Fruit fly (Drosophila melanogaster) whole organism, pupa: ENCODE measurements around the gene MED1.

Experiments used
- CG10348 ChIP-seq: fragments of 200-800 bp; sonication (Bioruptor generic); IDR thresholded peaks from 2 replicates; pipeline ENCODE4 v1.3.6; 2022; ENCODE audit warnings: missing biosample characterization, missing genetic modification characterization
- CG12605 ChIP-seq: fragments of 200-800 bp; sonication (Bioruptor generic); IDR thresholded peaks from 2 replicates; pipeline ENCODE4 v1.3.6; 2022; ENCODE audit warnings: missing biosample characterization, missing genetic modification characterization
- CG13204 ChIP-seq: fragments of 200-800 bp; sonication (Bioruptor generic); optimal IDR thresholded peaks from 2 replicates; lab custom pipeline; 2018; ENCODE audit warnings: missing biosample characterization, mild to moderate bottlenecking, missing genetic modification characterization, moderate library complexity
- CG14655 ChIP-seq: fragments of 200-800 bp; sonication (Bioruptor generic); optimal IDR thresholded peaks from 3 replicates; lab custom pipeline; 2017; ENCODE audit warnings: mild to moderate bottlenecking, missing biosample characterization, missing genetic modification reagents, missing genetic modification characterization
- CG15710 ChIP-seq: fragments of 200-800 bp; sonication (Bioruptor generic); optimal IDR thresholded peaks from 2 replicates; lab custom pipeline; 2018; ENCODE audit warnings: missing biosample characterization, mild to moderate bottlenecking, missing genetic modification characterization, moderate library complexity
- CG17806 ChIP-seq: fragments of 200-800 bp; sonication (Bioruptor generic); optimal IDR thresholded peaks from 2 replicates; lab custom pipeline; 2018; ENCODE audit warnings: missing biosample characterization, mild to moderate bottlenecking, missing genetic modification characterization, moderate library complexity
- CG32121 ChIP-seq: fragments of 200-800 bp; sonication (Bioruptor generic); IDR thresholded peaks from 2 replicates; pipeline ENCODE4 v1.3.6; 2022; ENCODE audit warnings: missing biosample characterization, missing genetic modification characterization
- CG34367 ChIP-seq: fragments of 200-800 bp; sonication (Bioruptor generic); optimal IDR thresholded peaks from 2 replicates; lab custom pipeline; 2018; ENCODE audit warnings: missing biosample characterization, mild to moderate bottlenecking, missing genetic modification characterization
- CG4496 ChIP-seq: fragments of 200-800 bp; sonication (Bioruptor generic); IDR thresholded peaks from 3 replicates; pipeline ENCODE4 v1.3.6; 2022; ENCODE audit warnings: missing biosample characterization, missing genetic modification characterization
- CG8159 ChIP-seq: fragments of 200-800 bp; sonication (Bioruptor generic); optimal IDR thresholded peaks from 3 replicates; lab custom pipeline; 2018; ENCODE audit warnings: missing biosample characterization, mild to moderate bottlenecking, missing genetic modification characterization, moderate library complexity
- CG8301 ChIP-seq: fragments of 200-800 bp; sonication (Bioruptor generic); optimal IDR thresholded peaks from 2 replicates; lab custom pipeline; 2018; ENCODE audit warnings: missing biosample characterization, mild to moderate bottlenecking, missing genetic modification characterization
- CG9948 ChIP-seq: fragments of 200-800 bp; sonication (Bioruptor generic); optimal IDR thresholded peaks from 2 replicates; lab custom pipeline; 2018; ENCODE audit warnings: missing biosample characterization, mild to moderate bottlenecking, missing genetic modification characterization, moderate library complexity
- D1 ChIP-seq: fragments of 200-800 bp; sonication (Bioruptor generic); optimal IDR thresholded peaks from 2 replicates; lab custom pipeline; 2018; ENCODE audit warnings: missing biosample characterization, mild to moderate bottlenecking, missing genetic modification characterization, moderate library complexity
- EcR ChIP-seq: fragments of 200-800 bp; sonication (Bioruptor generic); optimal IDR thresholded peaks from 3 replicates; lab custom pipeline; 2019; ENCODE audit warnings: missing biosample characterization, missing genetic modification characterization, mild to moderate bottlenecking, moderate library complexity, missing genetic modification reagents
- Ets98B ChIP-seq: fragments of 200-800 bp; sonication (Bioruptor generic); IDR thresholded peaks from 2 replicates; pipeline ENCODE4 v1.3.6; 2022; ENCODE audit warnings: missing biosample characterization, missing genetic modification characterization
- Pif1A ChIP-seq: fragments of 200-800 bp; sonication (Bioruptor generic); optimal IDR thresholded peaks from 3 replicates; lab custom pipeline; 2016; ENCODE audit warnings: missing biosample characterization, missing genetic modification characterization
- Pif1B ChIP-seq: fragments of 200-800 bp; sonication (Bioruptor generic); optimal IDR thresholded peaks from 3 replicates; lab custom pipeline; 2016; ENCODE audit warnings: missing biosample characterization, missing genetic modification characterization
- Snoo ChIP-seq: fragments of 200-800 bp; sonication (Bioruptor generic); optimal IDR thresholded peaks from 3 replicates; lab custom pipeline; 2017; ENCODE audit warnings: missing biosample characterization, mild to moderate bottlenecking, missing genetic modification characterization, inconsistent platforms
- fd96Ca ChIP-seq: fragments of 200-800 bp; sonication (Bioruptor generic); IDR thresholded peaks from 3 replicates; pipeline ENCODE4 v1.3.6; 2022; ENCODE audit warnings: missing biosample characterization, missing genetic modification characterization
- gl ChIP-seq: fragments of 200-800 bp; sonication (Bioruptor generic); optimal IDR thresholded peaks from 2 replicates; lab custom pipeline; 2018; ENCODE audit warnings: missing biosample characterization, mild to moderate bottlenecking, missing genetic modification characterization
- rn ChIP-seq: fragments of 200-800 bp; sonication (Bioruptor generic); IDR thresholded peaks from 2 replicates; pipeline ENCODE4 v1.3.6; 2022; ENCODE audit warnings: missing biosample characterization, missing genetic modification characterization

The MED1 gene

dm6 chr3L:21666880-21667279 is 32.6 kb upstream of the MED1 start, which contains the start of gene Cpr78E:
Gene Cpr78E, minus strand, starts transcription at chr3L:21666980.
- TF ChIP-seq Pif1B (no peak), CG17806 (tag; lab: Kevin White, UChicago) (no peak), CG14655 (GFP tag; lab: Kevin White, UChicago) (no peak), Pif1A (GFP tag; lab: Kevin White, UChicago) (no peak), gl (tag; lab: Kevin White, UChicago) (no peak), CG8301 (tag; lab: Kevin White, UChicago) (no peak), CG9948 (tag; lab: Kevin White, UChicago) (no peak)

- TF ChIP-seq fd96Ca (GFP tag; lab: Robert Waterston, UW) (no peak), Ets98B (no peak), CG8159 (no peak), rn (GFP tag; lab: Robert Waterston, UW) (no peak), gl (tag; lab: Kevin White, UChicago) (no peak), EcR (peak; percentile 58), CG34367 (tag; lab: Kevin White, UChicago) (no peak), D1 (tag; lab: Kevin White, UChicago) (peak; percentile 66)
Measured at dm6 chr3L:21652768-21653167, 18.5 kb upstream of the MED1 start.

- TF ChIP-seq EcR (no peak), CG14655 (GFP tag; lab: Kevin White, UChicago) (no peak), D1 (tag; lab: Kevin White, UChicago) (no peak)
Measured at dm6 chr3L:21652124-21652523, 17.9 kb upstream of the MED1 start.

dm6 chr3L:21651412-21651811 is 17.2 kb upstream of the MED1 start:
- no peak for TF ChIP-seq Pif1A (GFP tag; lab: Kevin White, UChicago)
- peak; percentile 64 for TF ChIP-seq CG13204 (GFP tag; lab: Kevin White, UChicago)
- TF ChIP-seq CG4496 = no peak
- no peak for TF ChIP-seq CG17806 (tag; lab: Kevin White, UChicago)
- no peak for TF ChIP-seq rn (GFP tag; lab: Robert Waterston, UW)
- peak; percentile 20 for TF ChIP-seq EcR
- no peak for TF ChIP-seq gl (tag; lab: Kevin White, UChicago)

- no peak for TF ChIP-seq CG10348 (GFP tag; lab: Robert Waterston, UW)
- TF ChIP-seq CG4496 = no peak
- TF ChIP-seq CG13204 (GFP tag; lab: Kevin White, UChicago) = no peak
- no peak for TF ChIP-seq gl (tag; lab: Kevin White, UChicago)
- TF ChIP-seq rn (GFP tag; lab: Robert Waterston, UW) = no peak
- no peak for TF ChIP-seq CG14655 (GFP tag; lab: Kevin White, UChicago)
- TF ChIP-seq Pif1A (GFP tag; lab: Kevin White, UChicago) = no peak
- no peak for TF ChIP-seq CG8159
- TF ChIP-seq CG34367 (tag; lab: Kevin White, UChicago) = no peak
- TF ChIP-seq CG17806 (tag; lab: Kevin White, UChicago) = no peak
- TF ChIP-seq D1 (tag; lab: Kevin White, UChicago) = no peak
- no peak for TF ChIP-seq CG15710 (tag; lab: Kevin White, UChicago)
- TF ChIP-seq EcR = no peak
- TF ChIP-seq CG8301 (tag; lab: Kevin White, UChicago) = no peak
- TF ChIP-seq fd96Ca (GFP tag; lab: Robert Waterston, UW) = no peak
- TF ChIP-seq Ets98B = no peak
- no peak for TF ChIP-seq Pif1B
- TF ChIP-seq Snoo (tag; lab: Kevin White, UChicago) = no peak
- TF ChIP-seq CG9948 (tag; lab: Kevin White, UChicago) = no peak
- TF ChIP-seq CG12605 (GFP tag; lab: Robert Waterston, UW) = no peak
Measured at dm6 chr3L:21647853-21648252, 13.6 kb upstream of the MED1 start.

- TF ChIP-seq CG32121 (GFP tag; lab: Robert Waterston, UW) = no peak
- TF ChIP-seq CG17806 (tag; lab: Kevin White, UChicago) = no peak
- TF ChIP-seq CG8159 = no peak
- no peak for TF ChIP-seq Pif1A (GFP tag; lab: Kevin White, UChicago)
- no peak for TF ChIP-seq CG14655 (GFP tag; lab: Kevin White, UChicago)
- no peak for TF ChIP-seq Pif1B
- no peak for TF ChIP-seq CG12605 (GFP tag; lab: Robert Waterston, UW)
- TF ChIP-seq CG8301 (tag; lab: Kevin White, UChicago) = no peak
- no peak for TF ChIP-seq Snoo (tag; lab: Kevin White, UChicago)
- TF ChIP-seq rn (GFP tag; lab: Robert Waterston, UW) = no peak
Measured at dm6 chr3L:21645878-21646277, 11.6 kb upstream of the MED1 start.

dm6 chr3L:21644607-21645006 is 10.4 kb upstream of the MED1 start, which contains the start of gene CG43980:
Gene CG43980, plus strand, starts transcription at chr3L:21644958.
- TF ChIP-seq CG17806 (tag; lab: Kevin White, UChicago) (no peak), rn (GFP tag; lab: Robert Waterston, UW) (no peak), CG34367 (tag; lab: Kevin White, UChicago) (no peak), CG32121 (GFP tag; lab: Robert Waterston, UW) (no peak), CG8159 (no peak), EcR (no peak), CG9948 (tag; lab: Kevin White, UChicago) (no peak), CG13204 (GFP tag; lab: Kevin White, UChicago) (no peak), CG10348 (GFP tag; lab: Robert Waterston, UW) (no peak), CG14655 (GFP tag; lab: Kevin White, UChicago) (no peak), gl (tag; lab: Kevin White, UChicago) (no peak)
